Fruit fly (Drosophila melanogaster): ENCODE data around the gene gfzf.

The gfzf gene

DNA sequence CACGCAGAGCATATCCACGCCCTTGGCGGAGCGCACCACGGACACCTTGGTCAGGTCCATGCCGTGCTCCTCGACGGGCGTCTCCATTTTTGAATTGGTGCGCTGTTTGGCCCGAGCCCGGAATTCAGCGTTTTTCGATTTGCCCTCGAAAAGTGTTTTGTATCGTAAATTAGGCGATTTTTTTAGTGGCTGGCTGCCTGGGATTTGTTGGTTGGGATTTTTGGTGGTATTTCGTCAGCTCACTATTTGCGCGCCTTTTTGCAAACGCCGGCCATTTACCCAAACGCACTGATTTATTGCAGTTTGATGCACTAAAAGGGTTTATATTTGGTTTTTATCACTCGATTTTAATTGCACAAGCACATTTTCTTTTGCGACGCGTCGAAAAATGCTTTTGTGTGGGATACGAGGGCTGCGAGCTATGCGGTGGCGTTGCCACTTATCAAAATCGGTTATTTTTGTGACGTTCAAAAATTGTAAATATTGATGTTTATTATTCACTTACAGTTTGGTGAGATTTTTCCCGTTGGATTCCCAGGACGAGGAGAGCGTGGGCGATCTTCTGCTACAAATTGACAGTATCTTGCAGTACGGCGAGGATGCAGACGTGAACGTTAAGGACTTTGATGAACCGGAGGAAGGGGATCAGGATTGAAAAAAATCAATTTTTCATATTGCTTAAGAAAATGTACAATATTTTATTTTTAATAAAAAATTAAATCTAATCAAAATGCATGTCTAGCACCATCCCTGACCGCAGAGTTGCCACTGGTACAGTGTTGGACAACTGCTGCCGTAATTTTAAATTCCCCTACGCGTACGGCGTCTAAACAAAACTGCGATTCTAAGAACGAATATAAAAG, at the start of gene gfzf, which contains the start of gene Sas-4:
TSS of gene gfzf (minus strand) at position 425 of the 863 bp plus-strand sequence.
TSS of gene Sas-4 (plus strand) at position 824 of the 863 bp plus-strand sequence.
- TF ChIP-seq CG17801 (GFP tag; optimal IDR thresholded peaks at IDR 0.05; ENCODE audit: partially characterized antibody): peak; percentile 15

DNA sequence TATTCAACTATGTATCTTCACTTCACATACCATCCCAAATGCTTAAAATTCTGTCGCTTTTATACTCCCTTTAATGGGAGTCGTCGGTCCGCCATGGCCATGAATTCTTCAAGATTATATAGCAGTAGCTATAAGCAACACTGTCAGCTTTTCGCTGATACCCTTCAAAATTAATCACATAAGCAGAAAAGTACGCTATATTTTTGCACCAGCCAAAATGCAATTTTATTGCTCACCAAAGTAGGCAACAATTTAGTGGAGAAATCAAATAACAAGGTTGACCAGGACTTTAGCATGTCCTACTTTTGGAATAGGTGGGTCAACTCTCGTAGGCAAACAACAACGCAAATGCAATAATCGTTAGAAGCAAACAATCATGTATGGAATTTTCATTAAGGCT, 49.1 kb upstream of the gfzf start:
- TF ChIP-seq CG17801 (GFP tag; optimal IDR thresholded peaks at IDR 0.05; ENCODE audit: partially characterized antibody): no peak

DNA sequence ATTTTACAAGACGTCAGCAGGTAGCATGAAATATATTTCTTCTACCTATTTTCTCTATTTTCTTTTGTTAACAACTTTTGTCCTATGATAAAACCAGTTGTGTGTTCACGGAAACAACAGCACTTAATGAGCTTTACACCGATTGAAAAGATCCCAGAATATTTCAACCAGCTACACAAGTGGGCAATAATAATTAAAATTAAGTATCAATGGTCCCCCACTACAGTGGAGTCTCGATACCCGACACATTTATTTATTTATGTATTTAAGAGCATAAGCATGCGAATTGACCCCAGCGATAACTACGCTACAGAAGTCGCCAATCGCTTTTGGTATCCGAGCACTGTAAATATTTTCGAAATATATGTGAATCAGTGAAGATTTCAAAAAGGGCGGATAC, 37.9 kb upstream of the gfzf start:
- no peak for TF ChIP-seq CG17801 (GFP tag; optimal IDR thresholded peaks at IDR 0.05; ENCODE audit: partially characterized antibody)

DNA sequence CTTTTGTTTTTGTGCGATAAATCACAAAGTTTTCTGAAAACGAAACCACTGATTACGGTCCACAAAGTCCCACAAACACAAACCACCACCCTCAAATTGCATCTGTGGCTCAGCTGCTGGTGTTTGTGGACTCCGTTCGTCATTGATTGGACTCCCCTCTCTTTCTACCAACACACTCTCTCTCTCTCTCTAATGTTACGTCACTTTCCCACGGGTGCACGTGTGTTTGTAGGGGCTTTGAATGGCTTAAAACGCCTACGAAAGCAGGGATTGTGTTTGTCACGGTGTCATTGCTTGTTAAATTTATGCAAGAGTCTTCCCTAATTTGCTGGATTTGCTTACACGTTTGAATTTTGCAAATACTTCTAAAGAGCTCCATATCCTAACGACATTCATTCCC, 37.2 kb upstream of the gfzf start:
- no peak for TF ChIP-seq CG17801 (GFP tag; optimal IDR thresholded peaks at IDR 0.05; ENCODE audit: partially characterized antibody)

DNA sequence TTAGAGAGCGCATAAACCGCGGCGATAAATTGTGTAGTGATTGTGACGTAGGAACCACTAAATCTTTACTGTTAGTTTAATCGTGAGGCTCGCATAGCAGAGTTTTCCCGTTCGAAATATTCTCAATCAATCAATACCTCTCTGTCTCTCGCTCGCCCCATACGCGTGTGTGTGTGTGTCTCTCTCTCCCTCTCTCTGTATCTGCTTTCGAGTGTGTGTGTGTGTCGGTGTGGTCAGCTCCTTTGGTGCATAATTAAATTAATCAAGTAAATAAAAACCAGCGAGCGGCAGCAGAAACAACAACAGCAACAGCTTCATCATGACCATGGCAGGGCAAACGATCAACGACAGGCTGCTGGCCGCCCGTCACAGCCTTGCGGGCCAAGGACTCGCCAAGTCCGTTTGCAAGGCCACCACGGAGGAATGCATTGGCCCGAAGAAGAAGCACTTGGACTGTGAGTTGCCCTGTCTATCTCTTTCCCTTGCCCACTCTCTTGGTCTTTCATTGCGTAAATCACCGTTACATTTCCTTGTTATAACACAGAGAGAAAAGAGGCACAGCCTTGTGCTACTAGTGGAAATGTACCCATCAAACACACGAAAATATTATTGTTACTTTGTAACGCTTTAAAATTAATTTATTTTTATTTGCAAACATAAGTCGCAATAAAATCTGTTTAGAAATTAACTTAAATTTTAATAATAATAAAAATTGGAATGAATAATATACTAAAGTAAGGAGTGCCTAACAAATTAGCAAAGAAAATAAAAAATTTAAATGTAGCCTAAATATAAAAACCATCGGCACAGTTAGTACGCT, 36.5 kb upstream of the gfzf start:
- no peak for TF ChIP-seq CG17801 (GFP tag; optimal IDR thresholded peaks at IDR 0.05; ENCODE audit: partially characterized antibody)

DNA sequence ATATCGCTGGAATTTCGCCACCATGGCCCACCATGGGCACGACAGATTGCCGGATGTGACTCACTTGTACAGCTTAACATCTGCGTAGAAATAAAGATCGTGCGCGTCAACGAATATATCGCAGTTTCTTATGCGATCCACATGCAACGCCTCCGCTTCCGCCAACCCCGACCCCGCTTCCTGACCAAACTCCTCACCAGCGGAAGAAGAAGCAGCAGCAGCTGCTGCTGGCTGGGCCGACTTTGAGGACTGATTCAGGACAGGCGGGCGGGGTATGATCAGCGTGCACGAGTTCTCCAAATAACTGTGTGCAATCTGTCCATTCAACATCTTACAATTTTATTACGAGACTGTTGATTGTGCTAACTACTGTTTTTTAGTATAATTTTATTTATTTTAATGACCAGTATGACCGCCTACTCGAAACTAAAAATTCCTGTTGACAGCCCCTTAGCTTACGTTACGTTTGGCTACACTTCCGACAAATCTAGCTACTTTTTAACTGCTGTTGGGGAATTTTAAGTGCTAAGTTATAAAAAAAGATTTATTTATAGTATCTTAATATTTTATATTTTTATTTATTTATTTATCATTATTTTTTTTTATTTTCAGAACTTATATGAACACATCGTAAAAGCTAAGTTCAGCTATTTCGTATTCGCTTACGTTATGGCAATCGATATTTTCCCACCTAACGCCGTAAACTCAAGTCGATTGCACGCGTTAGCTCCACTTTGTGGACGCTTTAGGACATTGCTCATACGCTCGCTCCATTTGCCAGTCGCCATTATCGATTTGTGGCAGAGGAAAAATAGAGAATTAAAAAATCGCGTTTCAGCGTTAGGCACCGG, 35.7 kb upstream of the gfzf start, which contains the start of the genes CG10055 and lap:
TSS of gene CG10055 (minus strand) at position 432 of the 851 bp plus-strand sequence.
TSS of gene lap (plus strand) at position 753 of the 851 bp plus-strand sequence.
- no peak for TF ChIP-seq CG17801 (GFP tag; optimal IDR thresholded peaks at IDR 0.05; ENCODE audit: partially characterized antibody)

DNA sequence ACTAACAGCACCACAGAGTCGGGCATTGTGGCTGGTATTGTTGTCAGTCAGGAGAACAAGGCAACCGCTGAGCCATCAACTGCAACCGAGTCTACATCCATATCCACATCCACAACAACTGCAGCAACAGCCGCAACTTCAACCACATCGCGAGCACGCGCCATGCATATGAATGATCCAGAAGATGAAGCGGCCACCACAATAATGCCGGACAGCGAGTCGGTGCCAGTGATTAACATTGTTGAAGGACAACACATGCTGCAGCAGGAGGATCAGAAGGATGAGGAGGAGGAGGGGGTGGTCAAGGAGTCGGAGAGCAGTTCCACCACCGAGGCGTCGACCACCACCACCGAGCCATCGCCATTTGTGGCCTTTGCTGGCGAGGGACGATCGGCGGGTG, 24.0 kb upstream of the gfzf start:
- no peak for TF ChIP-seq CG17801 (GFP tag; optimal IDR thresholded peaks at IDR 0.05; ENCODE audit: partially characterized antibody)

DNA sequence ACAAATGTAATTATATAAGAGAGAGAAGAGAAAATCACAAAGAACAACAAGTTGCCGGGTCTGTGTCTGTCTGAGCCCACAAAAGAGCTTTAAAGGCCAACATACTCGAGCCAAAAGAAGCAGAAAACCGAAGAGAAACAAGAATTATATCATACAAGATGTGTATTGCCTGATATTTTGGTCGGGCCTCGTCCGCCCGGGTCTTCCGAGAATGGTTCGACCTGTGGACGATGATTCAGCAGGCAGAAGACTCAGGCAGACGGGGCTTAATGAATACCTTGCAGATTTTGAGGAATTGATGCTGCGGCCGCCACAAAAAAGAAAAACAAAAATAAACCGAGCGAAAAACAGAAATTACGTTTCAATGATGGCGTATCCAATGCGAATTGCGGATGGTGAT, 22.2 kb upstream of the gfzf start:
- TF ChIP-seq CG17801 (GFP tag; optimal IDR thresholded peaks at IDR 0.05; ENCODE audit: partially characterized antibody): no peak

DNA sequence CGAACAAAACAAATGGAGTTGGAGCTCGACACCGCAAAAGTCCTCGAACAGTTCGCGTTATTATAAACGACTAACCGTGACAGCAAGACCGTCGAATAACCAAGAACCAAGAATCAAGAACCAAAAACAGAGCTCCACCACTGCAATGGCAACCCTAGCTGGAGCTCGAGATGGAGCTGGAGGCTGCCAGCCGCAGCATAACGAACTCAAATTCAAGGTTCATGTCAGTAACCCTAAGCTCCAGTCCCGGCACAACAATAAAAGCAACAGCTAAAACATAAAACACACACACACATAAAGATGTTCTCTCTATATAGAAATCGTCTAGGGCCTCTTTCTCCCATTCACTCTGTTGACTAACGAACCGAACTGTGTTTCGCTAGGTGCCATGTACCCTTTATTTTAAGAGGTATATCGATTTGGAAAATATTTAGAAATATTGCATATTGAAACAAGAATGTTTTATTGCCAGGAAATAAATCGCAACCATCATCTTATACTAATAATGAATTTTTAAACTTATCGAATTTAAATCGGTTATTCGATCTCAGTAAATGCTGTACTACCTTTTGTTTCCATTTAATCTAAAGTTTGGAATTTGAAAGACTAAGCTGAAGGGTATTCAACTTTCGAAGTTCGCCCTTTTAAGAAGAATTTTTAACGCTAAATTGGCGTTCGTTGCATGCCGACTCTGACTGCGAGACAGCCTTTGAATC, 20.8 kb upstream of the gfzf start:
- no peak for TF ChIP-seq CG17801 (GFP tag; optimal IDR thresholded peaks at IDR 0.05; ENCODE audit: partially characterized antibody)

DNA sequence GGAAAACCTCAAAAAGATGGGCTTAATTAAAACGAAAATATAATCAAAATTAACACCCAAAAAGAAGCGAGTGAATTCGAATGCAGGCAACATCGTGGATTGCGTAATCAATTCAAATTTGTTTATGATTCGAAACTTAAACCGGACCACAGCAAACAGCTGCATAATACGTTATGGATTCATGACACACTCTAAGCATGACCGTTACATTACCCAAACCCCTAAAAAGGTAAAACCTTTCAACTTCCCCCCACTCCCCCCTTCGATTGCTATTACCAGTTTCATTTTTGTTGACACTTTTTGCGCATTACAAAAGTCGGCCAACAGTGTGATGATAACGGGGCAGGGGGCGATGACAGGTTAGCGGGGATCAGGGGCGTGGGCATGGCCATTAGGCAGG, 19.2 kb upstream of the gfzf start:
- TF ChIP-seq CG17801 (GFP tag; optimal IDR thresholded peaks at IDR 0.05; ENCODE audit: partially characterized antibody): no peak

DNA sequence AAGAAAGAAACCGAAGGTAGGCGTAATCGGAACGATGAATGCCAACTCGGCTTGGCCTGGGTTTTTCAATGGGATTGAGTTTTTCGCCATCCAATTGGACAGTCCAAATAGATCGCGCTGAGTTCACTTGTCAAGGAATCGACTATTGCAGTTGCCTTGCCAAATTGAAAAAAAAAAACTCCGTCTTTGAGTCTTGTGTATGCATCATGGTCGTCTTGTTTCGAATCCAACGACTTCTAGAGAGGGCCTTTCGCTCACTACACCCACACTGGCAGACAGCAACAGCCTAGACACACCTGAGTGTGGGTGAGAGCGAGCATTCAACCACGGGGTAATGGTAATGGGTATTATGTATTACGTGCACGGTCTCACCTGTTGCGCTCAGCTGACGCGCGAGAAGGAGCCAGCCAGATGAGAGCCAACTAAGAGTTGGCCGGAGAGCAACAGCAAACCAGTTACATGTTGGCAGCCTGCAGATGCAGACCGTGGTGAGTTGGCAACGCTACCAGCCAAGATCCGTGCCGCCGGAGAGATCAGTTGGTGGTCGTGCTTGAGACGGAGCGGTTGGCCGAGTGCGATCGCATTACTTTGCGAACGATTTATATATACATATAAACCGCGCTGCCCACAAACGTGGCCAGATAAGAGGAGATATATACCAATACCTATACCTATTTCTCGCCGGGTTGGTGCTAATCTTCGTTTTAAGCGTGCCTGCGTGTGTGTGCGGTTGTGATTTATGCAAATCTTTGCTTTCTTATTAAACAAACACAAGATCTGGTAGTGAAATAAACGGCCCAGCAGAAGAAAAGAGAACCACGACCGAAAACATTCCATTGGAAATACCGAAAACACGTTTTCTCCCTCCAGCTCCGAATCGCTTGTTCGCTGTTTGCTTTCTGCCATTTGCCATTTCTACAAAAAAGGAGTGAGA, 11.9 kb upstream of the gfzf start, which contains the start of gene sas:
TSS of gene sas (plus strand) at position 453 of the 934 bp plus-strand sequence.
- no peak for TF ChIP-seq CG17801 (GFP tag; optimal IDR thresholded peaks at IDR 0.05; ENCODE audit: partially characterized antibody)

DNA sequence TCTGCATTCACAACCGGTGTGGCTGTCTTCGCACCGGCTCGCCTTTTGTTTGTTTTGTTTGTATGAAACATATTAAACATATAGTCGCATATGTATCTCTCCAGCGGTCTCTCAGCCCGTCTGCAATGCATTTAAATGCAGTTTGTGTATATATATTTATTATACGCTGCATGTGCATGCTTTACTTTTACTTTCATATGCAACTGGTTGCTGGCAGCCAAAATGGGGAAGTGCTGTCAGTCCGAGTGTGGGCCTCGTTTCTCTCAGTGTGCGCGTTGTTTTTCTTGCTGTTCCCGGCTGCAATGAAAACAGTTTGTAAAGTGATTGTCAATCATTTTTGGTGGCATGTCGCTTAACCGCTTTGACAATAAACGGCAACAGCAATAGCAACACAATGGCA, 8.8 kb upstream of the gfzf start:
- TF ChIP-seq CG17801 (GFP tag; optimal IDR thresholded peaks at IDR 0.05; ENCODE audit: partially characterized antibody): no peak

DNA sequence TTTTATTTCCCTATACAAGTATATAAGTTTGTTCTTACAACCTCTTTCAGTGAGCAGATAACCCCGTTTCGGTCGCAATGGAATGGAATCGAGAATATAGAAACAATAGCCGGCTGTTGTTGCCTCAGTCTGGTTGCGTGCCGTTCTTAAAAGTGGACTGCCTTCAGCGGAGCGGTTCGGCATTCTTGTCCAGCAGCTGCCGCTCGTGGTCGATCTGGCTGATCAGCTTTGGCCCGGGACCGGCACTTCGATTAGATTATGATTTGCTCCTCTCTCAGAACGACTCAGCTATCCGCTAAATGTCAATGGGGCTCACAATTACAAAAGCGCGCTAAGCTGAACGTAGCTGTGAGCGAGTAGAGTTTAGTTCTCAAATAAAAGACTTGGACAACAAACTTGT, 6.3 kb upstream of the gfzf start:
- no peak for TF ChIP-seq CG17801 (GFP tag; optimal IDR thresholded peaks at IDR 0.05; ENCODE audit: partially characterized antibody)
